Fruit fly (Drosophila melanogaster): Measurements from ENCODE around the gene ppk13.

ppk13 gene

dm6 chr2L:21107651-21108489, 19.3 kb upstream of the ppk13 start:
- TF ChIP-seq CG17806 (tag; optimal IDR thresholded peaks at IDR 0.05) (peak; percentile 27), CG8301 (tag; optimal IDR thresholded peaks at IDR 0.05) (peak; percentile 64), CG14655 (GFP tag; optimal IDR thresholded peaks at IDR 0.05) (peak; percentile 56), CG13204 (GFP tag; optimal IDR thresholded peaks at IDR 0.05) (no peak), CG10348 (GFP tag; IDR thresholded peaks at IDR 0.05) (no peak), CG34367 (tag; optimal IDR thresholded peaks at IDR 0.05) (no peak), EcR (GFP tag; optimal IDR thresholded peaks at IDR 0.05) (no peak), CG32121 (GFP tag; IDR thresholded peaks at IDR 0.05) (peak; percentile 13; the same call in 1 of the 2 replicates), CG8159 (tag; optimal IDR thresholded peaks at IDR 0.05) (peak; percentile 17), Pif1A (GFP tag; optimal IDR thresholded peaks at IDR 0.05) (peak; percentile 32), CG9948 (tag; optimal IDR thresholded peaks at IDR 0.05) (peak; percentile 46), CG15710 (tag; optimal IDR thresholded peaks at IDR 0.05) (peak; percentile 12)

- TF ChIP-seq CG15710 (tag; optimal IDR thresholded peaks at IDR 0.05) (no peak), CG13204 (GFP tag; optimal IDR thresholded peaks at IDR 0.05) (no peak), Pif1A (GFP tag; optimal IDR thresholded peaks at IDR 0.05) (no peak), D1 (tag; optimal IDR thresholded peaks at IDR 0.05) (no peak), CG14655 (GFP tag; optimal IDR thresholded peaks at IDR 0.05) (no peak), CG4496 (GFP tag; IDR thresholded peaks at IDR 0.05) (no peak), EcR (GFP tag; optimal IDR thresholded peaks at IDR 0.05) (no peak), CG34367 (tag; optimal IDR thresholded peaks at IDR 0.05) (no peak), Ets98B (GFP tag; IDR thresholded peaks at IDR 0.05) (no peak), CG32121 (GFP tag; IDR thresholded peaks at IDR 0.05) (no peak), Snoo (tag; optimal IDR thresholded peaks at IDR 0.05) (no peak), gl (tag; optimal IDR thresholded peaks at IDR 0.05) (no peak), fd96Ca (GFP tag; IDR thresholded peaks at IDR 0.05) (no peak)
Measured at dm6 chr2L:21105127-21105526, 16.6 kb upstream of the ppk13 start.

dm6 chr2L:21104326-21104725, 15.8 kb upstream of the ppk13 start, which contains the start of the genes CG46307 and Nhe2:
CG46307 (plus strand) TSS chr2L:21104568.
Nhe2 (plus strand) TSS chr2L:21104568.
- no peak for TF ChIP-seq CG10348 (GFP tag; IDR thresholded peaks at IDR 0.05)
- TF ChIP-seq CG4496 (GFP tag; IDR thresholded peaks at IDR 0.05): peak; percentile 49; the same call in 1 of the 3 replicates

dm6 chr2L:21102399-21103108, 14.0 kb upstream of the ppk13 start, which contains the start of gene CG9257:
CG9257 (plus strand) TSS chr2L:21102743.
- peak; percentile 3 for TF ChIP-seq CG15710 (tag; optimal IDR thresholded peaks at IDR 0.05)
- no peak for TF ChIP-seq CG13204 (GFP tag; optimal IDR thresholded peaks at IDR 0.05)

dm6 chr2L:21097850-21098249, 9.3 kb upstream of the ppk13 start:
- TF ChIP-seq CG15710 (tag; optimal IDR thresholded peaks at IDR 0.05): no peak
- no peak for TF ChIP-seq CG9948 (tag; optimal IDR thresholded peaks at IDR 0.05)
- no peak for TF ChIP-seq Pif1A (GFP tag; optimal IDR thresholded peaks at IDR 0.05)
- TF ChIP-seq gl (tag; optimal IDR thresholded peaks at IDR 0.05): no peak
- no peak for TF ChIP-seq CG8159 (tag; optimal IDR thresholded peaks at IDR 0.05)
- no peak for TF ChIP-seq D1 (tag; optimal IDR thresholded peaks at IDR 0.05)
- no peak for TF ChIP-seq CG14655 (GFP tag; optimal IDR thresholded peaks at IDR 0.05)

- TF ChIP-seq EcR (GFP tag; optimal IDR thresholded peaks at IDR 0.05) (peak; percentile 9), fd96Ca (GFP tag; IDR thresholded peaks at IDR 0.05) (peak; percentile 81), CG9948 (tag; optimal IDR thresholded peaks at IDR 0.05) (peak; percentile 27), CG15710 (tag; optimal IDR thresholded peaks at IDR 0.05) (peak; percentile 29), gl (tag; optimal IDR thresholded peaks at IDR 0.05) (peak; percentile 78), CG17806 (tag; optimal IDR thresholded peaks at IDR 0.05) (peak; percentile 51), D1 (tag; optimal IDR thresholded peaks at IDR 0.05) (peak; percentile 40), CG12605 (GFP tag; IDR thresholded peaks at IDR 0.05) (peak; percentile 90), CG10348 (GFP tag; IDR thresholded peaks at IDR 0.05) (no peak), Pif1B (GFP tag; optimal IDR thresholded peaks at IDR 0.05) (peak; percentile 76), Snoo (tag; optimal IDR thresholded peaks at IDR 0.05) (peak; percentile 33), Ets98B (GFP tag; IDR thresholded peaks at IDR 0.05) (peak; percentile 89), CG13204 (GFP tag; optimal IDR thresholded peaks at IDR 0.05) (peak; percentile 66), rn (GFP tag; IDR thresholded peaks at IDR 0.05) (peak; percentile 24; the same call in 1 of the 2 replicates), CG4496 (GFP tag; IDR thresholded peaks at IDR 0.05) (peak; percentile 94), Pif1A (GFP tag; optimal IDR thresholded peaks at IDR 0.05) (peak; percentile 84), CG14655 (GFP tag; optimal IDR thresholded peaks at IDR 0.05) (peak; percentile 46), CG32121 (GFP tag; IDR thresholded peaks at IDR 0.05) (peak; percentile 78), CG8159 (tag; optimal IDR thresholded peaks at IDR 0.05) (peak; percentile 51), CG34367 (tag; optimal IDR thresholded peaks at IDR 0.05) (peak; percentile 47), CG8301 (tag; optimal IDR thresholded peaks at IDR 0.05) (peak; percentile 51)
Measured at dm6 chr2L:21096448-21096994, 8.0 kb upstream of the ppk13 start, which contains the start of gene CG34136. CG34136 (plus strand) TSS chr2L:21096922.

Measured in whole organism, pupa.